Fruit fly (Drosophila melanogaster) whole organism, prepupa: Measurements from ENCODE around the gene CG43219.

Experiments used
- Blimp-1 ChIP-seq: fragments of 200-800 bp; sonication (Bioruptor generic); optimal IDR thresholded peaks from 3 replicates; lab custom pipeline; 2017; ENCODE audit warnings: missing biosample characterization, missing genetic modification characterization, mild to moderate bottlenecking, moderate library complexity, missing genetic modification reagents
- CG10631 ChIP-seq: fragments of 200-800 bp; sonication (Bioruptor generic); optimal IDR thresholded peaks from 2 replicates; lab custom pipeline; 2016; ENCODE audit warnings: missing biosample characterization, missing genetic modification characterization
- CG11294 ChIP-seq: fragments of 200-800 bp; sonication (Bioruptor generic); IDR thresholded peaks from 2 replicates; pipeline ENCODE4 v1.3.6; 2022; ENCODE audit warnings: missing biosample characterization, missing genetic modification characterization
- CG11762 ChIP-seq: fragments of 200-800 bp; sonication (Bioruptor generic); optimal IDR thresholded peaks from 3 replicates; lab custom pipeline; 2016; ENCODE audit warnings: missing biosample characterization, missing genetic modification characterization; ENCODE audit not compliant: insufficient read depth
- CG15336 ChIP-seq: fragments of 200-800 bp; sonication (Bioruptor generic); IDR thresholded peaks from 2 replicates; pipeline ENCODE4 v1.3.6; 2022; ENCODE audit warnings: missing biosample characterization, missing genetic modification characterization
- CG1621 ChIP-seq: fragments of 200-800 bp; sonication (Bioruptor generic); optimal IDR thresholded peaks from 3 replicates; lab custom pipeline; 2018; ENCODE audit warnings: missing biosample characterization, mild to moderate bottlenecking, missing genetic modification characterization
- CG16779 ChIP-seq: fragments of 200-800 bp; sonication (Bioruptor generic); optimal IDR thresholded peaks from 3 replicates; lab custom pipeline; 2017; ENCODE audit warnings: missing biosample characterization, mild to moderate bottlenecking, missing genetic modification characterization
- CG3032 ChIP-seq: fragments of 200-800 bp; optimal IDR thresholded peaks from 2 replicates; lab custom pipeline; 2019; ENCODE audit warnings: missing biosample characterization, mild to moderate bottlenecking, missing genetic modification characterization, moderate library complexity
- CG32006 ChIP-seq: fragments of 200-800 bp; sonication (Bioruptor generic); optimal IDR thresholded peaks from 3 replicates; lab custom pipeline; 2017; ENCODE audit warnings: missing biosample characterization, mild to moderate bottlenecking, missing genetic modification characterization
- CG3919 ChIP-seq: fragments of 200-800 bp; sonication (Bioruptor generic); optimal IDR thresholded peaks from 3 replicates; lab custom pipeline; 2016; ENCODE audit warnings: missing biosample characterization, missing genetic modification characterization
- CG4318 ChIP-seq: fragments of 200-800 bp; sonication (Bioruptor generic); optimal IDR thresholded peaks from 3 replicates; lab custom pipeline; 2017; ENCODE audit warnings: missing biosample characterization, mild to moderate bottlenecking, missing genetic modification characterization
- CG6163 ChIP-seq: fragments of 200-800 bp; sonication (Bioruptor generic); IDR thresholded peaks from 3 replicates; pipeline ENCODE4 v1.3.6; 2022; ENCODE audit warnings: missing biosample characterization, missing genetic modification characterization
- CG6276 ChIP-seq: fragments of 200-800 bp; sonication (Bioruptor generic); optimal IDR thresholded peaks from 2 replicates; lab custom pipeline; 2017; ENCODE audit warnings: missing biosample characterization, mild to moderate bottlenecking, missing genetic modification characterization
- CG6792 ChIP-seq: fragments of 200-800 bp; sonication (Bioruptor generic); optimal IDR thresholded peaks from 3 replicates; lab custom pipeline; 2016; ENCODE audit warnings: missing biosample characterization, missing genetic modification characterization
- CG6854 ChIP-seq: fragments of 200-800 bp; sonication (Bioruptor generic); optimal IDR thresholded peaks from 2 replicates; lab custom pipeline; 2017; ENCODE audit warnings: missing biosample characterization, mild to moderate bottlenecking, missing genetic modification characterization
- CG7368 ChIP-seq: fragments of 200-800 bp; sonication (Bioruptor generic); optimal IDR thresholded peaks from 3 replicates; lab custom pipeline; 2016; ENCODE audit warnings: missing biosample characterization, missing genetic modification characterization
- CG8119 ChIP-seq: fragments of 200-800 bp; sonication (Bioruptor generic); IDR thresholded peaks from 3 replicates; pipeline ENCODE4 v1.3.6; 2022; ENCODE audit warnings: missing biosample characterization, missing genetic modification characterization
- CG9139 ChIP-seq: fragments of 200-800 bp; sonication (Bioruptor generic); optimal IDR thresholded peaks from 3 replicates; lab custom pipeline; 2017; ENCODE audit warnings: missing biosample characterization, mild to moderate bottlenecking, missing genetic modification characterization
- Eip75B ChIP-seq: fragments of 200-800 bp; sonication (Bioruptor generic); optimal IDR thresholded peaks from 3 replicates; lab custom pipeline; 2016; ENCODE audit warnings: missing biosample characterization, missing genetic modification characterization
- Eip78C ChIP-seq: fragments of 200-800 bp; sonication (Bioruptor generic); peaks from one replicate; lab custom pipeline; 2016; ENCODE audit warnings: missing biosample characterization, missing genetic modification characterization
- Eip93F ChIP-seq: fragments of 200-800 bp; sonication (Bioruptor generic); optimal IDR thresholded peaks from 2 replicates; lab custom pipeline; 2016; ENCODE audit warnings: missing biosample characterization, mild to moderate bottlenecking, missing genetic modification characterization
- Ets21C ChIP-seq: fragments of 200-800 bp; sonication (Bioruptor generic); optimal IDR thresholded peaks from 3 replicates; lab custom pipeline; 2016; ENCODE audit warnings: missing biosample characterization, missing genetic modification characterization
- Ets96B ChIP-seq: fragments of 200-800 bp; optimal IDR thresholded peaks from 2 replicates; lab custom pipeline; 2019; ENCODE audit warnings: missing biosample characterization, mild to moderate bottlenecking, missing genetic modification characterization, moderate library complexity
- Gug ChIP-seq: fragments of 200-800 bp; sonication (Bioruptor generic); IDR thresholded peaks from 2 replicates; pipeline ENCODE4 v1.3.6; 2022; ENCODE audit warnings: missing biosample characterization, missing genetic modification characterization
- Hr4 ChIP-seq: fragments of 200-800 bp; sonication (Bioruptor generic); optimal IDR thresholded peaks from 3 replicates; lab custom pipeline; 2016; ENCODE audit warnings: missing biosample characterization, missing genetic modification characterization
- Lpt ChIP-seq: fragments of 200-800 bp; sonication (Bioruptor generic); optimal IDR thresholded peaks from 3 replicates; lab custom pipeline; 2016; ENCODE audit warnings: missing biosample characterization, missing genetic modification characterization
- OdsH ChIP-seq: fragments of 200-800 bp; sonication (Bioruptor generic); optimal IDR thresholded peaks from 3 replicates; lab custom pipeline; 2016; ENCODE audit warnings: missing biosample characterization, missing genetic modification characterization
- Smox ChIP-seq: fragments of 200-800 bp; sonication (Bioruptor generic); optimal IDR thresholded peaks from 3 replicates; lab custom pipeline; 2016; ENCODE audit warnings: missing biosample characterization, missing genetic modification characterization
- Sox102F ChIP-seq: fragments of 200-800 bp; sonication (Bioruptor generic); optimal IDR thresholded peaks from 2 replicates; lab custom pipeline; 2016; ENCODE audit warnings: missing biosample characterization, mild to moderate bottlenecking, missing genetic modification characterization
- Sox14 ChIP-seq: fragments of 200-800 bp; sonication (Bioruptor generic); optimal IDR thresholded peaks from 3 replicates; lab custom pipeline; 2016; ENCODE audit warnings: missing biosample characterization, missing genetic modification characterization
- Sox15 ChIP-seq: fragments of 200-800 bp; sonication (Bioruptor generic); optimal IDR thresholded peaks from 3 replicates; lab custom pipeline; 2016; ENCODE audit warnings: missing biosample characterization, missing genetic modification characterization
- cyc ChIP-seq: fragments of 200-800 bp; sonication (Bioruptor generic); optimal IDR thresholded peaks from 3 replicates; lab custom pipeline; 2016; ENCODE audit warnings: missing biosample characterization, missing genetic modification characterization
- dsx ChIP-seq: fragments of 200-800 bp; optimal IDR thresholded peaks from 3 replicates; lab custom pipeline; 2019; ENCODE audit warnings: missing biosample characterization, mild to moderate bottlenecking, missing genetic modification characterization, moderate library complexity; ENCODE audit not compliant: poor library complexity, severe bottlenecking
- eg ChIP-seq: fragments of 200-800 bp; sonication (Bioruptor generic); IDR thresholded peaks from 3 replicates; pipeline ENCODE4 v1.3.6; 2022; ENCODE audit warnings: missing biosample characterization, missing genetic modification characterization
- esn ChIP-seq: fragments of 200-800 bp; sonication (Bioruptor generic); optimal IDR thresholded peaks from 2 replicates; lab custom pipeline; 2016; ENCODE audit warnings: missing biosample characterization, mild to moderate bottlenecking, missing genetic modification characterization, moderate library complexity
- fd59A ChIP-seq: fragments of 200-800 bp; sonication (Bioruptor generic); optimal IDR thresholded peaks from 2 replicates; lab custom pipeline; 2017; ENCODE audit warnings: missing biosample characterization, mild to moderate bottlenecking, missing genetic modification characterization, missing genetic modification reagents
- fd85E ChIP-seq: fragments of 200-800 bp; sonication (Bioruptor generic); optimal IDR thresholded peaks from 3 replicates; lab custom pipeline; 2016; ENCODE audit warnings: missing biosample characterization, missing genetic modification characterization
- fkh ChIP-seq: fragments of 200-800 bp; sonication (Bioruptor generic); optimal IDR thresholded peaks from 3 replicates; lab custom pipeline; 2017; ENCODE audit warnings: missing biosample characterization, mild to moderate bottlenecking, missing genetic modification characterization, moderate library complexity
- lz ChIP-seq: fragments of 200-800 bp; sonication (Bioruptor generic); optimal IDR thresholded peaks from 3 replicates; lab custom pipeline; 2016; ENCODE audit warnings: missing biosample characterization, missing genetic modification characterization
- net ChIP-seq: fragments of 200-800 bp; sonication (Bioruptor generic); optimal IDR thresholded peaks from 3 replicates; lab custom pipeline; 2016; ENCODE audit warnings: missing biosample characterization, missing genetic modification characterization
- salr ChIP-seq, 2 experiments: fragments of 200-800 bp; sonication (Bioruptor generic); optimal IDR thresholded peaks; 3 replicates each; lab custom pipeline; 2016 to 2018; ENCODE audit warnings: missing biosample characterization in 2 of 2, missing genetic modification characterization in 2 of 2, mild to moderate bottlenecking in 1 of 2
- ss ChIP-seq, 2 experiments: fragments of 200-800 bp; sonication (Bioruptor generic); optimal IDR thresholded peaks; 2 replicates in 1 of 2; 3 replicates in 1 of 2; lab custom pipeline; 2017 to 2018; ENCODE audit warnings: mild to moderate bottlenecking in 2 of 2, missing biosample characterization in 2 of 2, missing genetic modification characterization in 2 of 2, moderate library complexity in 1 of 2
- svp ChIP-seq: fragments of 200-800 bp; sonication (Bioruptor generic); peaks from one replicate; lab custom pipeline; 2016; ENCODE audit warnings: missing biosample characterization, missing genetic modification characterization
- topi ChIP-seq: fragments of 200-800 bp; sonication (Bioruptor generic); optimal IDR thresholded peaks from 3 replicates; lab custom pipeline; 2016; ENCODE audit warnings: missing biosample characterization, missing genetic modification characterization
- vri ChIP-seq: fragments of 200-800 bp; sonication (Bioruptor generic); optimal IDR thresholded peaks from 3 replicates; lab custom pipeline; 2016; ENCODE audit warnings: missing biosample characterization, mild to moderate bottlenecking, missing genetic modification characterization

The CG43219 gene

dm6 chr3L:21238377-21238776 lies 18.2 kb downstream of the CG43219 start:
- TF ChIP-seq CG11294 (no peak), CG10631 (GFP tag; lab: Kevin White, UChicago) (no peak), CG6276 (GFP tag; lab: Kevin White, UChicago) (no peak), svp (GFP tag; lab: Kevin White, UChicago) (peak; percentile 30), Eip78C (GFP tag; lab: Kevin White, UChicago) (peak; percentile 4)

DNA sequence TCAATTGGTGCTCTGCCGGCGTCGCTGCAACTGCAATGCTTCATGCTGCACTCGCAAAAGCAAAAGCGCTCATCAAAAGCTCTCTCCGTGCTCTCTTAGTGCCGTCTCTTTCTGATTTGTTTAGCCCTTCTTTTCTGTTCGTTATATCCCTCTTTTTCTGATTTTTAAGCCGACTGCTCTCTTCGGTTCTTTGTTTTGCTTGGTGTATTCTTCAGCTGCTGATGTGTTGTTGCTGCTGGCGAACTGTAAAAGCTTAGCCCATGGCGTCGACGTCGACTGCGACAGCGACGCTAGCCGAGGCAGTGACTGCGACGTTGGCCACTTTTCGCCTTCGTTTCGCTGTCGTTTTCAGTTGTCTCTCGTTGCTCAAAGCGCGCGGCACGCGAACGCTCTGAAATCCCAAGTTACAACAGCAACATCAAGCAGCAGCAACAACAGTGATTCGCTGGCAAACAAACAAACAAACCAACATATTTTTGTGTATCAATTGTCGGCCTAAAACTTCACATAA lies 19.9 kb downstream of the CG43219 start:
- TF ChIP-seq Gug (GFP tag; lab: Robert Waterston, UW) (0 out of 2 replicates have a peak, but pooled peaks have one; percentile 11), Ets21C (GFP tag; lab: Kevin White, UChicago) (no peak), CG6854 (GFP tag; lab: Kevin White, UChicago) (peak; percentile 79), CG16779 (tag; lab: Kevin White, UChicago) (no peak), CG7368 (no peak), CG32006 (GFP tag; lab: Kevin White, UChicago) (no peak), fkh (GFP tag; lab: Kevin White, UChicago) (peak; percentile 58), esn (peak; percentile 14), CG15336 (GFP tag; lab: Robert Waterston, UW) (peak; percentile 64), CG11294 (no peak), CG3919 (GFP tag; lab: Kevin White, UChicago) (peak; percentile 47), CG11762 (GFP tag; lab: Kevin White, UChicago) (no peak), CG10631 (GFP tag; lab: Kevin White, UChicago) (no peak), CG9139 (GFP tag; lab: Kevin White, UChicago) (peak; percentile 39), eg (GFP tag; lab: Robert Waterston, UW) (peak; percentile 54; the same call in 2 of the 3 replicates), CG8119 (peak; percentile 68), Eip93F (GFP tag; lab: Kevin White, UChicago) (peak; percentile 24), Sox15 (no peak), Smox (GFP tag; lab: Kevin White, UChicago) (no peak), Eip75B (GFP tag; lab: Kevin White, UChicago) (peak; percentile 41), dsx (GFP tag; lab: Kevin White, UChicago) (peak; percentile 22), CG6792 (GFP tag; lab: Kevin White, UChicago) (no peak), svp (GFP tag; lab: Kevin White, UChicago) (peak; percentile 74), CG4318 (no peak), Blimp-1 (peak; percentile 87), Lpt (peak; percentile 7), CG6163 (GFP tag; lab: Robert Waterston, UW) (peak; percentile 56; the same call in 1 of the 3 replicates), ss (GFP tag; optimal IDR thresholded peaks at IDR 0.05; lab: Kevin White, UChicago) (peak; percentile 29 to 55), CG3032 (tag; lab: Kevin White, UChicago) (no peak), Hr4 (GFP tag; lab: Kevin White, UChicago) (no peak), Sox102F (GFP tag; lab: Kevin White, UChicago) (peak; percentile 61), CG1621 (no peak), Sox14 (GFP tag; lab: Kevin White, UChicago) (peak; percentile 58), cyc (GFP tag; lab: Kevin White, UChicago) (no peak), fd85E (GFP tag; lab: Kevin White, UChicago) (peak; percentile 0), Ets96B (tag; lab: Kevin White, UChicago) (no peak), salr (GFP tag; optimal IDR thresholded peaks at IDR 0.05; lab: Kevin White, UChicago) (no peak), Eip78C (GFP tag; lab: Kevin White, UChicago) (peak; percentile 89), lz (GFP tag; lab: Kevin White, UChicago) (peak; percentile 25), net (GFP tag; lab: Kevin White, UChicago) (peak; percentile 34), fd59A (GFP tag; lab: Kevin White, UChicago) (no peak), OdsH (no peak), vri (no peak), topi (GFP tag; lab: Kevin White, UChicago) (peak; percentile 6)
